Fruit fly (Drosophila melanogaster) whole organism, prepupa: ENCODE measurements around the gene CG42500.
A peak's percentile ranks its signal among the peaks of the same experiment; 100 is the strongest.

ENCODE experiments used
- Blimp-1 ChIP-seq: fragments of 200-800 bp; sonication (Bioruptor generic); optimal IDR thresholded peaks from 3 replicates; lab custom pipeline; 2017; ENCODE audit warnings: missing biosample characterization, missing genetic modification characterization, mild to moderate bottlenecking, moderate library complexity, missing genetic modification reagents
- CG10631 ChIP-seq: fragments of 200-800 bp; sonication (Bioruptor generic); optimal IDR thresholded peaks from 2 replicates; lab custom pipeline; 2016; ENCODE audit warnings: missing biosample characterization, missing genetic modification characterization
- CG11294 ChIP-seq: fragments of 200-800 bp; sonication (Bioruptor generic); IDR thresholded peaks from 2 replicates; pipeline ENCODE4 v1.3.6; 2022; ENCODE audit warnings: missing biosample characterization, missing genetic modification characterization
- CG11762 ChIP-seq: fragments of 200-800 bp; sonication (Bioruptor generic); optimal IDR thresholded peaks from 3 replicates; lab custom pipeline; 2016; ENCODE audit warnings: missing biosample characterization, missing genetic modification characterization; ENCODE audit not compliant: insufficient read depth
- CG11902 ChIP-seq: fragments of 200-800 bp; sonication (Bioruptor generic); optimal IDR thresholded peaks from 3 replicates; lab custom pipeline; 2016; ENCODE audit warnings: missing biosample characterization, missing genetic modification characterization
- CG15336 ChIP-seq: fragments of 200-800 bp; sonication (Bioruptor generic); IDR thresholded peaks from 2 replicates; pipeline ENCODE4 v1.3.6; 2022; ENCODE audit warnings: missing biosample characterization, missing genetic modification characterization
- CG1621 ChIP-seq: fragments of 200-800 bp; sonication (Bioruptor generic); optimal IDR thresholded peaks from 3 replicates; lab custom pipeline; 2018; ENCODE audit warnings: missing biosample characterization, mild to moderate bottlenecking, missing genetic modification characterization
- CG3032 ChIP-seq: fragments of 200-800 bp; optimal IDR thresholded peaks from 2 replicates; lab custom pipeline; 2019; ENCODE audit warnings: missing biosample characterization, mild to moderate bottlenecking, missing genetic modification characterization, moderate library complexity
- CG32006 ChIP-seq: fragments of 200-800 bp; sonication (Bioruptor generic); optimal IDR thresholded peaks from 3 replicates; lab custom pipeline; 2017; ENCODE audit warnings: missing biosample characterization, mild to moderate bottlenecking, missing genetic modification characterization
- CG34406 ChIP-seq: fragments of 200-800 bp; sonication (Bioruptor generic); optimal IDR thresholded peaks from 3 replicates; lab custom pipeline; 2016; ENCODE audit warnings: missing biosample characterization, missing genetic modification characterization
- CG6808 ChIP-seq: fragments of 200-800 bp; sonication (Bioruptor generic); optimal IDR thresholded peaks from 3 replicates; lab custom pipeline; 2017; ENCODE audit warnings: missing biosample characterization, missing genetic modification characterization, mild to moderate bottlenecking, moderate library complexity, missing genetic modification reagents
- CG7368 ChIP-seq: fragments of 200-800 bp; sonication (Bioruptor generic); optimal IDR thresholded peaks from 3 replicates; lab custom pipeline; 2016; ENCODE audit warnings: missing biosample characterization, missing genetic modification characterization
- CG8119 ChIP-seq: fragments of 200-800 bp; sonication (Bioruptor generic); IDR thresholded peaks from 3 replicates; pipeline ENCODE4 v1.3.6; 2022; ENCODE audit warnings: missing biosample characterization, missing genetic modification characterization
- Eip78C ChIP-seq: fragments of 200-800 bp; sonication (Bioruptor generic); peaks from one replicate; lab custom pipeline; 2016; ENCODE audit warnings: missing biosample characterization, missing genetic modification characterization
- Ets21C ChIP-seq: fragments of 200-800 bp; sonication (Bioruptor generic); optimal IDR thresholded peaks from 3 replicates; lab custom pipeline; 2016; ENCODE audit warnings: missing biosample characterization, missing genetic modification characterization
- Ets96B ChIP-seq: fragments of 200-800 bp; optimal IDR thresholded peaks from 2 replicates; lab custom pipeline; 2019; ENCODE audit warnings: missing biosample characterization, mild to moderate bottlenecking, missing genetic modification characterization, moderate library complexity
- Gug ChIP-seq: fragments of 200-800 bp; sonication (Bioruptor generic); IDR thresholded peaks from 2 replicates; pipeline ENCODE4 v1.3.6; 2022; ENCODE audit warnings: missing biosample characterization, missing genetic modification characterization
- Hr39 ChIP-seq: fragments of 200-800 bp; sonication (Bioruptor generic); optimal IDR thresholded peaks from 2 replicates; lab custom pipeline; 2016; ENCODE audit warnings: missing biosample characterization, missing genetic modification characterization
- Hr4 ChIP-seq: fragments of 200-800 bp; sonication (Bioruptor generic); optimal IDR thresholded peaks from 3 replicates; lab custom pipeline; 2016; ENCODE audit warnings: missing biosample characterization, missing genetic modification characterization
- Met ChIP-seq: fragments of 200-800 bp; sonication (Bioruptor generic); optimal IDR thresholded peaks from 3 replicates; lab custom pipeline; 2016; ENCODE audit warnings: missing biosample characterization, missing genetic modification characterization
- Sox102F ChIP-seq: fragments of 200-800 bp; sonication (Bioruptor generic); optimal IDR thresholded peaks from 2 replicates; lab custom pipeline; 2016; ENCODE audit warnings: missing biosample characterization, mild to moderate bottlenecking, missing genetic modification characterization
- Sox14 ChIP-seq: fragments of 200-800 bp; sonication (Bioruptor generic); optimal IDR thresholded peaks from 3 replicates; lab custom pipeline; 2016; ENCODE audit warnings: missing biosample characterization, missing genetic modification characterization
- Sox15 ChIP-seq: fragments of 200-800 bp; sonication (Bioruptor generic); optimal IDR thresholded peaks from 3 replicates; lab custom pipeline; 2016; ENCODE audit warnings: missing biosample characterization, missing genetic modification characterization
- acj6 ChIP-seq: fragments of 200-800 bp; sonication (Bioruptor generic); optimal IDR thresholded peaks from 3 replicates; lab custom pipeline; 2016; ENCODE audit warnings: missing biosample characterization, missing genetic modification characterization
- cyc ChIP-seq: fragments of 200-800 bp; sonication (Bioruptor generic); optimal IDR thresholded peaks from 3 replicates; lab custom pipeline; 2016; ENCODE audit warnings: missing biosample characterization, missing genetic modification characterization
- dac ChIP-seq: fragments of 200-800 bp; sonication (Bioruptor generic); optimal IDR thresholded peaks from 2 replicates; lab custom pipeline; 2017; ENCODE audit warnings: missing biosample characterization, mild to moderate bottlenecking, missing genetic modification characterization
- dsx ChIP-seq: fragments of 200-800 bp; optimal IDR thresholded peaks from 3 replicates; lab custom pipeline; 2019; ENCODE audit warnings: missing biosample characterization, mild to moderate bottlenecking, missing genetic modification characterization, moderate library complexity; ENCODE audit not compliant: poor library complexity, severe bottlenecking
- fd59A ChIP-seq: fragments of 200-800 bp; sonication (Bioruptor generic); optimal IDR thresholded peaks from 2 replicates; lab custom pipeline; 2017; ENCODE audit warnings: missing biosample characterization, mild to moderate bottlenecking, missing genetic modification characterization, missing genetic modification reagents
- fkh ChIP-seq: fragments of 200-800 bp; sonication (Bioruptor generic); optimal IDR thresholded peaks from 3 replicates; lab custom pipeline; 2017; ENCODE audit warnings: missing biosample characterization, mild to moderate bottlenecking, missing genetic modification characterization, moderate library complexity
- lz ChIP-seq: fragments of 200-800 bp; sonication (Bioruptor generic); optimal IDR thresholded peaks from 3 replicates; lab custom pipeline; 2016; ENCODE audit warnings: missing biosample characterization, missing genetic modification characterization
- net ChIP-seq: fragments of 200-800 bp; sonication (Bioruptor generic); optimal IDR thresholded peaks from 3 replicates; lab custom pipeline; 2016; ENCODE audit warnings: missing biosample characterization, missing genetic modification characterization
- pdm3 ChIP-seq: fragments of 200-800 bp; sonication (Bioruptor generic); optimal IDR thresholded peaks from 3 replicates; lab custom pipeline; 2016; ENCODE audit warnings: missing biosample characterization, missing genetic modification characterization
- salr ChIP-seq, 2 experiments: fragments of 200-800 bp; sonication (Bioruptor generic); optimal IDR thresholded peaks; 3 replicates each; lab custom pipeline; 2016 to 2018; ENCODE audit warnings: missing biosample characterization in 2 of 2, missing genetic modification characterization in 2 of 2, mild to moderate bottlenecking in 1 of 2
- spab ChIP-seq: fragments of 200-800 bp; sonication (Bioruptor generic); optimal IDR thresholded peaks from 2 replicates; lab custom pipeline; 2017; ENCODE audit warnings: missing biosample characterization, mild to moderate bottlenecking, missing genetic modification characterization, missing genetic modification reagents
- ss ChIP-seq, 2 experiments: fragments of 200-800 bp; sonication (Bioruptor generic); optimal IDR thresholded peaks; 2 replicates in 1 of 2; 3 replicates in 1 of 2; lab custom pipeline; 2017 to 2018; ENCODE audit warnings: mild to moderate bottlenecking in 2 of 2, missing biosample characterization in 2 of 2, missing genetic modification characterization in 2 of 2, moderate library complexity in 1 of 2
- vri ChIP-seq: fragments of 200-800 bp; sonication (Bioruptor generic); optimal IDR thresholded peaks from 3 replicates; lab custom pipeline; 2016; ENCODE audit warnings: missing biosample characterization, mild to moderate bottlenecking, missing genetic modification characterization

CG42500 gene

DNA sequence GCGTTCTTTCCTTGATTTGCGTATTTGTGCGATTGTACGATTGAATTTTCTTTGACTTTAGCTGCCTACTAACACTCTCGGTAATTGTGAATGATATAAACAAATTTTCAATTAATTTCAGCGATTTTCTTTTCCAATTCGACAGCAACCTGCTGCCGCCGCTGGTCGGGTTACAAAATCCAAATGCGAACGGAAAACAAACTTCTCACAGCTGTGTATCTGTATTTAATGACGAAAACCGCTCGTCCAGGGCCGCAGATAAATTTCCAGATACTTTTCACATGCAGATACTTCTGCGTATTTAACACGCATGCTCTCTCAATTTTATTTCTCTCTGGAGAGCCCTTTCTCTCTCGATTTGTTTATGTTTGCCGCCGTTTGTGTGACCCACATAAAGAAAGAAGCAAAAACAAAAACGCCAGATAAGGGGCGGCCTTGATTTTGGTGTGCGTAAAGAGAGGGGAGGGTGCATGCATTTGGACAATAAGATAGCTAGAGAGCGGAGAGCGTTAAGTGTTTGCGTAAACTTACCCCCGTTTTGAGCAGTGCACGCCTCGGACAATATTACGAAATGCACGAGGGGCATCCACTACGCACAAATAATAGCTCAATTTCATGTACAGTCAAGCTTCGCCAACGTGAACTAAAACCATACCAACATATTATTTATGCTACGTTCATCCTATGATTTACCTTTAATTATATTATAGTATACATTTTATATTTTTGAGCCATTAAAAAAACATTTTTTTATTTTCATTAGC is 44.1 kb downstream of the CG42500 start, which contains the start of gene CG12402 (continued):
- TF ChIP-seq CG10631 (peak; percentile 37), Blimp-1 (GFP tag; lab: Kevin White, UChicago) (no peak), vri (GFP tag; lab: Kevin White, UChicago) (peak; percentile 64), CG3032 (tag; lab: Kevin White, UChicago) (no peak), Ets21C (GFP tag; lab: Kevin White, UChicago) (no peak), Sox14 (GFP tag; lab: Kevin White, UChicago) (no peak), salr (GFP tag; optimal IDR thresholded peaks at IDR 0.05; lab: Kevin White, UChicago) (no peak), Hr39 (GFP tag; lab: Kevin White, UChicago) (peak; percentile 58), CG15336 (GFP tag; lab: Robert Waterston, UW) (peak; percentile 60; the same call in 1 of the 2 replicates), Met (GFP tag; lab: Kevin White, UChicago) (no peak), CG8119 (GFP tag; lab: Robert Waterston, UW) (peak; percentile 53), Gug (GFP tag; lab: Robert Waterston, UW) (peak; percentile 50), acj6 (GFP tag; lab: Kevin White, UChicago) (peak; percentile 19), Eip78C (GFP tag; lab: Kevin White, UChicago) (peak; percentile 88), Sox15 (GFP tag; lab: Kevin White, UChicago) (no peak), CG34406 (GFP tag; lab: Kevin White, UChicago) (peak; percentile 17), ss (GFP tag; optimal IDR thresholded peaks at IDR 0.05; lab: Kevin White, UChicago) (peak in 1 of 2 experiments; percentile 35), CG11902 (GFP tag; lab: Kevin White, UChicago) (no peak), pdm3 (GFP tag; lab: Kevin White, UChicago) (peak; percentile 49), CG6808 (peak; percentile 30), net (GFP tag; lab: Kevin White, UChicago) (peak; percentile 45), dsx (no peak), cyc (no peak), Sox102F (GFP tag; lab: Kevin White, UChicago) (peak; percentile 26), Ets96B (tag; lab: Kevin White, UChicago) (peak; percentile 6), CG11762 (GFP tag; lab: Kevin White, UChicago) (no peak), CG7368 (GFP tag; lab: Kevin White, UChicago) (peak; percentile 23), fkh (GFP tag; lab: Kevin White, UChicago) (peak; percentile 94), CG11294 (GFP tag; lab: Robert Waterston, UW) (peak; percentile 51), CG1621 (no peak), Hr4 (GFP tag; lab: Kevin White, UChicago) (peak; percentile 14)
- TF ChIP-seq, all 60 proteins: peak for 35

DNA sequence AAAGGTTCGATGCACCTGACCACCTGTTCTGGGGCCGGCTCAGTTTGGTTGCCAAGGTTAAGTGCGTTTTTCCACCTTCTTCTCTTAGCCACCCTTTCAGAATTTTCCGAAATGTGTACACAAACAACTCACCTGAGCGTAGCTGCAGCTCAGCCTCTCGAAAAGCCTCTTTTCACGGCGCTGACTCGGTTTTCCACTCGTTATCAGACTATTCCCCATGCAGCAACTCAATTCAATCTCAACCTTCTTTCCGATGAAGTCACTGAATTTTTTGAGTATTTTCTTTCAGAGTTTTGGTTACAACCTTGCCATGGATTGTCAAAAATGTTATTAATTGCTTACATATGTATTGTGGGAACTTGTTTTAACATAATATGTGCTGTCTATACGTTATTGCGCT is 44.9 kb downstream of the CG42500 start:
- TF ChIP-seq ss (GFP tag; optimal IDR thresholded peaks at IDR 0.05; lab: Kevin White, UChicago), result no peak
- TF ChIP-seq fd59A (GFP tag; lab: Kevin White, UChicago), result no peak
- no peak for TF ChIP-seq CG6808
- no peak for TF ChIP-seq net (GFP tag; lab: Kevin White, UChicago)
- TF ChIP-seq CG34406 (GFP tag; lab: Kevin White, UChicago), result no peak
- TF ChIP-seq dac (GFP tag; lab: Kevin White, UChicago), result no peak
- no peak for TF ChIP-seq fkh (GFP tag; lab: Kevin White, UChicago)
- TF ChIP-seq lz (GFP tag; lab: Kevin White, UChicago), result no peak
- TF ChIP-seq CG1621, result no peak
- TF ChIP-seq CG15336 (GFP tag; lab: Robert Waterston, UW), result no peak
- no peak for TF ChIP-seq CG11294 (GFP tag; lab: Robert Waterston, UW)
- TF ChIP-seq CG32006, result no peak
- TF ChIP-seq Hr39 (GFP tag; lab: Kevin White, UChicago), result no peak
- TF ChIP-seq spab, result no peak
- no peak for TF ChIP-seq pdm3 (GFP tag; lab: Kevin White, UChicago)
